Fruit fly (Drosophila melanogaster) whole organism, adult: ENCODE measurements around the gene Gmap.
A peak's percentile ranks its signal among the peaks of the same experiment; 100 is the strongest.

Experiments used
- CG11617 ChIP-seq: fragments of 200-800 bp; sonication (Bioruptor generic); optimal IDR thresholded peaks from 2 replicates; lab custom pipeline; 2017; ENCODE audit warnings: mild to moderate bottlenecking, missing biosample characterization, missing genetic modification reagents, missing genetic modification characterization
- CG7101 ChIP-seq: fragments of 200-800 bp; sonication (Bioruptor generic); optimal IDR thresholded peaks from 2 replicates; lab custom pipeline; 2018; ENCODE audit warnings: missing biosample characterization, mild to moderate bottlenecking, missing genetic modification characterization, moderate library complexity
- Clk ChIP-seq: fragments of 200-800 bp; sonication (Bioruptor generic); optimal IDR thresholded peaks from 2 replicates; lab custom pipeline; 2017; ENCODE audit warnings: missing biosample characterization, missing genetic modification characterization
- Crg-1 ChIP-seq: fragments of 200-800 bp; sonication (Bioruptor generic); optimal IDR thresholded peaks from 2 replicates; lab custom pipeline; 2016; ENCODE audit warnings: missing biosample characterization, missing genetic modification characterization
- Hr96 ChIP-seq: fragments of 200-800 bp; sonication (Bioruptor generic); optimal IDR thresholded peaks from 2 replicates; lab custom pipeline; 2016; ENCODE audit warnings: missing biosample characterization, missing genetic modification characterization
- bab1 ChIP-seq: fragments of 200-800 bp; sonication (Bioruptor generic); optimal IDR thresholded peaks from 3 replicates; lab custom pipeline; 2019; ENCODE audit warnings: missing biosample characterization, mild to moderate bottlenecking, missing genetic modification characterization, moderate library complexity
- cic ChIP-seq: fragments of 200-800 bp; sonication (Bioruptor generic); optimal IDR thresholded peaks from 2 replicates; lab custom pipeline; 2017; ENCODE audit warnings: missing biosample characterization, mild to moderate bottlenecking, missing genetic modification characterization, moderate library complexity
- cnc ChIP-seq, 2 experiments: fragments of >200 bp; optimal IDR thresholded peaks; 2 replicates each; lab custom pipeline; 2017
- kay ChIP-seq: fragments of 200-800 bp; sonication (Bioruptor generic); peaks from one replicate; lab custom pipeline; 2016; ENCODE audit warnings: missing biosample characterization, missing genetic modification characterization, borderline replicate concordance
- pad ChIP-seq: fragments of 200-800 bp; sonication (Bioruptor generic); optimal IDR thresholded peaks from 3 replicates; lab custom pipeline; 2017; ENCODE audit warnings: missing biosample characterization, missing genetic modification characterization, mild to moderate bottlenecking, moderate library complexity, missing genetic modification reagents

DNA sequence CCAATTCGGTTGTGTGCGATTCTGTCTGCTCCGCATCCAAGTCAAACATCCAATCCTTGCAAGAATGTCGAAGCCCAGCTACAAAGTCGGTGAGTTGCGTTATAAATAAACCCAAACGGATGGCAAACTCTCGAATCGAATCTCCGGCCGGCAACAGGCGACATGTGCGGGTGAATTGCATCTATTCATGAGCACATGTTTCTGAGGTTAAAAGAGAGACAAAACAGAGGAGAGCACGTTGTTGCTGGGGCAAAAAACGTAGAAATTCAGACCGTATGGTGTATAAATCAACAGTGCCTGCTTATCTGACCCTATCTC, 36.4 kb upstream of the Gmap start:
- TF ChIP-seq cnc (optimal IDR thresholded peaks at IDR 0.05; lab: Kevin White, UChicago), result peak in 1 of 2 experiments; percentile 18
- TF ChIP-seq Hr96, result no peak
- no peak for TF ChIP-seq Crg-1
- no peak for TF ChIP-seq kay (GFP tag; lab: Kevin White, UChicago)
- no peak for TF ChIP-seq Clk (GFP tag; lab: Kevin White, UChicago)
- TF ChIP-seq pad (GFP tag; lab: Kevin White, UChicago), result no peak
- TF ChIP-seq CG11617 (GFP tag; lab: Kevin White, UChicago), result no peak
- no peak for TF ChIP-seq cic
- TF ChIP-seq CG7101, result no peak
- no peak for TF ChIP-seq bab1 (GFP tag; lab: Kevin White, UChicago)
